Fruit fly (Drosophila melanogaster) whole organism, embryonic: ENCODE results near the gene mirr.
A peak's percentile ranks its signal among the peaks of the same experiment; 100 is the strongest.

Experiments
- BEAF-32 ChIP-seq: fragments of 200-800 bp; sonication (Bioruptor generic); optimal IDR thresholded peaks from 3 replicates; lab custom pipeline; 2017; ENCODE audit warnings: missing biosample characterization, missing genetic modification characterization, mild to moderate bottlenecking, moderate library complexity, missing genetic modification reagents
- CG10267 ChIP-seq: fragments of 200-800 bp; sonication (Bioruptor generic); optimal IDR thresholded peaks from 2 replicates; lab custom pipeline; 2018; ENCODE audit warnings: missing biosample characterization, mild to moderate bottlenecking, missing genetic modification characterization, moderate library complexity
- CG11398 ChIP-seq: fragments of 200-800 bp; sonication (Bioruptor generic); optimal IDR thresholded peaks from 2 replicates; lab custom pipeline; 2016; ENCODE audit warnings: missing biosample characterization, missing genetic modification characterization
- CG12155 ChIP-seq: fragments of 200-800 bp; sonication (Bioruptor generic); optimal IDR thresholded peaks from 3 replicates; lab custom pipeline; 2016; ENCODE audit warnings: missing biosample characterization, missing genetic modification characterization
- CG12299 ChIP-seq: fragments of 200-800 bp; sonication (Bioruptor generic); optimal IDR thresholded peaks from 2 replicates; lab custom pipeline; 2018; ENCODE audit warnings: missing biosample characterization, mild to moderate bottlenecking, missing genetic modification characterization
- CG1233 ChIP-seq: fragments of 200-800 bp; sonication (Bioruptor generic); optimal IDR thresholded peaks from 4 replicates; lab custom pipeline; 2018; ENCODE audit warnings: missing biosample characterization, mild to moderate bottlenecking, missing genetic modification characterization
- CG12744 ChIP-seq: fragments of 200-800 bp; sonication (Bioruptor generic); optimal IDR thresholded peaks from 2 replicates; lab custom pipeline; 2016; ENCODE audit warnings: missing biosample characterization, missing genetic modification characterization
- CG14667 ChIP-seq: fragments of 200-800 bp; sonication (Bioruptor generic); IDR thresholded peaks from 2 replicates; pipeline ENCODE4 v1.3.6; 2022; ENCODE audit warnings: missing biosample characterization, missing genetic modification characterization
- CG15269 ChIP-seq: fragments of 200-800 bp; sonication (Bioruptor generic); optimal IDR thresholded peaks from 2 replicates; lab custom pipeline; 2018; ENCODE audit warnings: missing biosample characterization, mild to moderate bottlenecking, missing genetic modification characterization, moderate library complexity
- CG15514 ChIP-seq: fragments of 200-800 bp; sonication (Bioruptor generic); optimal IDR thresholded peaks from 3 replicates; lab custom pipeline; 2017; ENCODE audit warnings: missing biosample characterization, missing genetic modification characterization, mild to moderate bottlenecking, moderate library complexity, missing genetic modification reagents
- CG1647 ChIP-seq: fragments of 200-800 bp; sonication (Bioruptor generic); optimal IDR thresholded peaks from 3 replicates; lab custom pipeline; 2016; ENCODE audit warnings: missing biosample characterization, missing genetic modification characterization
- CG16815 ChIP-seq: fragments of 200-800 bp; sonication (Bioruptor generic); optimal IDR thresholded peaks from 3 replicates; lab custom pipeline; 2017; ENCODE audit warnings: missing biosample characterization, mild to moderate bottlenecking, missing genetic modification characterization
- CG17328 ChIP-seq: fragments of 200-800 bp; sonication (Bioruptor generic); IDR thresholded peaks from 2 replicates; pipeline ENCODE4 v1.3.6; 2022; ENCODE audit warnings: missing biosample characterization, missing genetic modification characterization
- CG18262 ChIP-seq: fragments of 200-800 bp; optimal IDR thresholded peaks from 3 replicates; lab custom pipeline; 2019; ENCODE audit warnings: missing biosample characterization, mild to moderate bottlenecking, missing genetic modification characterization, moderate library complexity
- CG2712 ChIP-seq: fragments of 200-800 bp; optimal IDR thresholded peaks from 3 replicates; lab custom pipeline; 2019; ENCODE audit warnings: missing biosample characterization, mild to moderate bottlenecking, missing genetic modification characterization, moderate library complexity
- CG3163 ChIP-seq: fragments of 200-800 bp; sonication (Bioruptor generic); optimal IDR thresholded peaks from 3 replicates; lab custom pipeline; 2016; ENCODE audit warnings: missing biosample characterization, missing genetic modification characterization
- CG3838 ChIP-seq: fragments of 200-800 bp; sonication (Bioruptor generic); optimal IDR thresholded peaks from 3 replicates; lab custom pipeline; 2016; ENCODE audit warnings: missing biosample characterization, missing genetic modification characterization
- CG42726 ChIP-seq: fragments of 200-800 bp; sonication (Bioruptor generic); IDR thresholded peaks from 2 replicates; pipeline ENCODE4 v1.3.6; 2022; ENCODE audit warnings: missing biosample characterization, missing genetic modification characterization; ENCODE audit not compliant: partially characterized antibody
- CG4404 ChIP-seq: fragments of 200-800 bp; sonication (Bioruptor generic); IDR thresholded peaks from 2 replicates; pipeline ENCODE4 v1.3.6; 2022; ENCODE audit warnings: missing biosample characterization, missing genetic modification characterization
- CG4820 ChIP-seq: fragments of 200-800 bp; sonication (Bioruptor generic); optimal IDR thresholded peaks from 3 replicates; lab custom pipeline; 2016; ENCODE audit warnings: missing biosample characterization, missing genetic modification characterization
- CG4854 ChIP-seq: fragments of 200-800 bp; sonication (Bioruptor generic); optimal IDR thresholded peaks from 2 replicates; lab custom pipeline; 2016; ENCODE audit warnings: missing biosample characterization, missing genetic modification characterization, inconsistent platforms
- CG7357 ChIP-seq: fragments of 200-800 bp; sonication (Bioruptor generic); IDR thresholded peaks from 3 replicates; pipeline ENCODE4 v1.3.6; 2022; ENCODE audit warnings: missing biosample characterization, missing genetic modification characterization
- CG7556 ChIP-seq: fragments of 200-800 bp; sonication (Bioruptor generic); optimal IDR thresholded peaks from 2 replicates; lab custom pipeline; 2017; ENCODE audit warnings: missing biosample characterization, mild to moderate bottlenecking, missing genetic modification characterization
- CG9727 ChIP-seq: fragments of 200-800 bp; sonication (Bioruptor generic); optimal IDR thresholded peaks from 3 replicates; lab custom pipeline; 2017; ENCODE audit warnings: missing biosample characterization, mild to moderate bottlenecking, missing genetic modification characterization
- CkIIα-i1 ChIP-seq: fragments of 200-800 bp; sonication (Bioruptor generic); IDR thresholded peaks from 2 replicates; pipeline ENCODE4 v1.3.6; 2022; ENCODE audit warnings: missing biosample characterization, missing genetic modification characterization
- D19A ChIP-seq: fragments of 200-800 bp; optimal IDR thresholded peaks from 3 replicates; lab custom pipeline; 2019; ENCODE audit warnings: missing biosample characterization, mild to moderate bottlenecking, missing genetic modification characterization, moderate library complexity
- Fer2 ChIP-seq: fragments of 200-800 bp; sonication (Bioruptor generic); optimal IDR thresholded peaks from 2 replicates; lab custom pipeline; 2018; ENCODE audit warnings: missing biosample characterization, mild to moderate bottlenecking, missing genetic modification characterization, moderate library complexity
- HLH3B ChIP-seq: fragments of 200-800 bp; sonication (Bioruptor generic); IDR thresholded peaks from 2 replicates; pipeline ENCODE4 v1.3.6; 2022; ENCODE audit warnings: missing biosample characterization, missing genetic modification characterization
- HmgZ ChIP-seq: fragments of 200-800 bp; sonication (Bioruptor generic); optimal IDR thresholded peaks from 2 replicates; lab custom pipeline; 2018; ENCODE audit warnings: missing biosample characterization, mild to moderate bottlenecking, missing genetic modification characterization
- Nf-YB ChIP-seq: fragments of 200-800 bp; sonication (Bioruptor generic); optimal IDR thresholded peaks from 3 replicates; lab custom pipeline; 2019; ENCODE audit warnings: missing biosample characterization, mild to moderate bottlenecking, missing genetic modification characterization, moderate library complexity
- Oaz ChIP-seq: fragments of 200-800 bp; sonication (Bioruptor generic); IDR thresholded peaks from 2 replicates; pipeline ENCODE4 v1.3.6; 2022; ENCODE audit warnings: missing biosample characterization, missing genetic modification characterization
- Ptx1 ChIP-seq: fragments of 200-800 bp; sonication (Bioruptor generic); IDR thresholded peaks from 2 replicates; pipeline ENCODE4 v1.3.6; 2022; ENCODE audit warnings: missing biosample characterization, missing genetic modification characterization
- ab ChIP-seq: fragments of 200-800 bp; sonication (Bioruptor generic); optimal IDR thresholded peaks from 2 replicates; lab custom pipeline; 2016; ENCODE audit warnings: missing biosample characterization, missing genetic modification characterization
- bab2 ChIP-seq: fragments of 200-800 bp; sonication (Bioruptor generic); optimal IDR thresholded peaks from 2 replicates; lab custom pipeline; 2016; ENCODE audit warnings: missing biosample characterization, missing genetic modification characterization
- caup ChIP-seq: fragments of 200-800 bp; sonication (Bioruptor generic); optimal IDR thresholded peaks from 3 replicates; lab custom pipeline; 2017; ENCODE audit warnings: missing biosample characterization, mild to moderate bottlenecking, missing genetic modification characterization, moderate library complexity; ENCODE audit not compliant: severe bottlenecking
- dmrt11E ChIP-seq: fragments of 200-800 bp; sonication (Bioruptor generic); optimal IDR thresholded peaks from 3 replicates; lab custom pipeline; 2018; ENCODE audit warnings: missing biosample characterization, mild to moderate bottlenecking, missing genetic modification characterization, moderate library complexity
- ems ChIP-seq: fragments of 200-800 bp; sonication (Bioruptor generic); optimal IDR thresholded peaks from 3 replicates; lab custom pipeline; 2016; ENCODE audit warnings: missing biosample characterization, missing genetic modification characterization
- fd96Cb ChIP-seq: fragments of 200-800 bp; sonication (Bioruptor generic); optimal IDR thresholded peaks from 2 replicates; lab custom pipeline; 2018; ENCODE audit warnings: missing biosample characterization, mild to moderate bottlenecking, missing genetic modification characterization, moderate library complexity
- gem ChIP-seq: fragments of 200-800 bp; sonication (Bioruptor generic); optimal IDR thresholded peaks from 2 replicates; lab custom pipeline; 2019; ENCODE audit warnings: missing biosample characterization, mild to moderate bottlenecking, missing genetic modification characterization, moderate library complexity
- gt ChIP-seq: fragments of 200-800 bp; sonication (Bioruptor generic); IDR thresholded peaks from 2 replicates; pipeline ENCODE4 v1.3.6; 2022; ENCODE audit warnings: missing biosample characterization, missing genetic modification characterization
- jumu ChIP-seq: fragments of 200-800 bp; sonication (Bioruptor generic); optimal IDR thresholded peaks from 3 replicates; lab custom pipeline; 2016; ENCODE audit warnings: missing biosample characterization, missing genetic modification characterization
- lola ChIP-seq, 3 experiments: fragments of >200 bp in 2 of 3; fragments of 200-800 bp in 1 of 3; sonication (Bioruptor generic) in 1 of 3; optimal IDR thresholded peaks; 2 replicates each; lab custom pipeline; 2017 to 2019; ENCODE audit warnings: missing biosample characterization in 3 of 3, missing genetic modification characterization in 3 of 3, mild to moderate bottlenecking in 1 of 3, moderate library complexity in 1 of 3
- phol ChIP-seq: fragments of 200-800 bp; sonication (Bioruptor generic); optimal IDR thresholded peaks from 3 replicates; lab custom pipeline; 2018; ENCODE audit warnings: missing biosample characterization, mild to moderate bottlenecking, missing genetic modification characterization, moderate library complexity
- prd ChIP-seq, 3 experiments: fragments of >200 bp in 2 of 3; fragments of 200-800 bp in 1 of 3; sonication (Bioruptor generic) in 1 of 3; optimal IDR thresholded peaks in 2 of 3; IDR thresholded peaks in 1 of 3; 2 replicates in 2 of 3; 3 replicates in 1 of 3; pipeline versions ENCODE4 v1.3.6 to Lab custom; 2017 to 2022; ENCODE audit warnings: missing biosample characterization in 1 of 3, missing genetic modification characterization in 1 of 3
- repo ChIP-seq: fragments of 200-800 bp; sonication (Bioruptor generic); optimal IDR thresholded peaks from 2 replicates; lab custom pipeline; 2016; ENCODE audit warnings: missing biosample characterization, missing genetic modification characterization
- wek ChIP-seq: fragments of 200-800 bp; sonication (Bioruptor generic); optimal IDR thresholded peaks from 3 replicates; lab custom pipeline; 2018; ENCODE audit warnings: missing biosample characterization, mild to moderate bottlenecking, missing genetic modification characterization, moderate library complexity
- zen ChIP-seq: fragments of 200-800 bp; sonication (Bioruptor generic); optimal IDR thresholded peaks from 3 replicates; lab custom pipeline; 2018; ENCODE audit warnings: missing biosample characterization, mild to moderate bottlenecking, missing genetic modification characterization, moderate library complexity
- zf30C ChIP-seq: fragments of 200-800 bp; sonication (Bioruptor generic); optimal IDR thresholded peaks from 3 replicates; lab custom pipeline; 2018; ENCODE audit warnings: missing biosample characterization, mild to moderate bottlenecking, missing genetic modification characterization
- zfh1 ChIP-seq: fragments of 200-800 bp; sonication (Bioruptor generic); IDR thresholded peaks from 3 replicates; pipeline ENCODE4 v1.3.6; 2022; ENCODE audit warnings: missing biosample characterization, missing genetic modification characterization

mirr gene

dm6 chr3L:12672748-12673288 is 20.6 kb upstream of the mirr start (continued):
- TF ChIP-seq CG4820 (GFP tag; lab: Kevin White, UChicago) (peak; percentile 17), CG10267 (peak; percentile 24), CG42726 (GFP tag; lab: Robert Waterston, UW) (no peak), CG14667 (GFP tag; lab: Robert Waterston, UW) (no peak), phol (tag; lab: Kevin White, UChicago) (peak; percentile 29), CG3838 (no peak), CG15514 (GFP tag; lab: Kevin White, UChicago) (no peak), zen (peak; percentile 45), ems (GFP tag; lab: Kevin White, UChicago) (no peak), CG12299 (tag; lab: Kevin White, UChicago) (no peak), CG17328 (GFP tag; lab: Robert Waterston, UW) (0 out of 2 replicates have a peak, but pooled peaks have one; percentile 36), CG12155 (GFP tag; lab: Kevin White, UChicago) (no peak), Fer2 (tag; lab: Kevin White, UChicago) (no peak), CG2712 (peak; percentile 38), CG15269 (tag; lab: Kevin White, UChicago) (no peak), Oaz (no peak), lola (GFP tag; optimal IDR thresholded peaks at IDR 0.05; lab: Kevin White, UChicago) (peak in 1 of 3 experiments; percentile 40), gt (GFP tag; lab: Robert Waterston, UW) (no peak), CG12744 (GFP tag; lab: Kevin White, UChicago) (no peak), ab (no peak), zf30C (GFP tag; lab: Kevin White, UChicago) (peak; percentile 69), jumu (GFP tag; lab: Kevin White, UChicago) (no peak), bab2 (GFP tag; lab: Kevin White, UChicago) (no peak), CG3163 (no peak), repo (GFP tag; lab: Kevin White, UChicago) (no peak), zfh1 (GFP tag; lab: Robert Waterston, UW) (peak; percentile 48; the same call in 1 of the 3 replicates), wek (no peak), CG4854 (GFP tag; lab: Kevin White, UChicago) (no peak), HLH3B (no peak), fd96Cb (tag; lab: Kevin White, UChicago) (peak; percentile 2), HmgZ (tag; lab: Kevin White, UChicago) (no peak), CG1233 (GFP tag; lab: Kevin White, UChicago) (no peak), CG9727 (GFP tag; lab: Kevin White, UChicago) (peak; percentile 39), caup (no peak), CG1647 (GFP tag; lab: Kevin White, UChicago) (no peak), CG18262 (peak; percentile 21), Ptx1 (GFP tag; lab: Robert Waterston, UW) (peak; percentile 10; the same call in 1 of the 2 replicates), CG7357 (GFP tag; lab: Robert Waterston, UW) (no peak), CkIIα-i1 (GFP tag; lab: Robert Waterston, UW) (no peak), dmrt11E (tag; lab: Kevin White, UChicago) (peak; percentile 53), CG7556 (GFP tag; lab: Kevin White, UChicago) (no peak), CG4404 (peak; percentile 54), CG11398 (no peak), D19A (tag; lab: Kevin White, UChicago) (no peak), CG16815 (GFP tag; lab: Kevin White, UChicago) (peak; percentile 35), gem (tag; lab: Kevin White, UChicago) (peak; percentile 39), BEAF-32 (GFP tag; lab: Kevin White, UChicago) (no peak), prd (optimal IDR thresholded peaks at IDR 0.05; lab: Kevin White, UChicago) (no peak), prd (GFP tag; IDR thresholded peaks at IDR 0.05; lab: Robert Waterston, UW) (peak; percentile 69), Nf-YB (GFP tag; lab: Kevin White, UChicago) (no peak)
